Fruit fly (Drosophila melanogaster): ENCODE measurements around the gene Gart.

- no peak for TF ChIP-seq cic (GFP tag; optimal IDR thresholded peaks at IDR 0.05)
- no peak for TF ChIP-seq kay (GFP tag; ENCODE audit: borderline replicate concordance)
- no peak for TF ChIP-seq Clk (GFP tag; optimal IDR thresholded peaks at IDR 0.05)
- no peak for TF ChIP-seq toe (GFP tag; optimal IDR thresholded peaks at IDR 0.05)
- no peak for TF ChIP-seq CG12768 (GFP tag; optimal IDR thresholded peaks at IDR 0.05)
- no peak for TF ChIP-seq CG1620 (GFP tag; optimal IDR thresholded peaks at IDR 0.05)
- no peak for TF ChIP-seq bab1 (GFP tag; optimal IDR thresholded peaks at IDR 0.05)
Observed at dm6 chr2L:7025247-7025646, 1.5 kb upstream of the Gart start.
